Worm (Caenorhabditis elegans) whole organism, young adult: ENCODE data around the gene F10D7.10.

Experiments
- B0019.2 ChIP-seq: fragments of 200-800 bp; sonication (Bioruptor generic); conservative IDR thresholded peaks from 2 replicates; pipeline ENCODE4 v1.3.6; 2022; ENCODE audit warnings: missing genetic modification reagents, missing genetic modification characterization, missing compliant biosample characterization
- F33H1.4 ChIP-seq: fragments of 200-800 bp; sonication (Bioruptor generic); IDR thresholded peaks from 2 replicates; pipeline ENCODE4 v1.3.6; 2022; ENCODE audit warnings: missing genetic modification reagents, missing genetic modification characterization, missing compliant biosample characterization
- F37B4.10 ChIP-seq: fragments of 200-800 bp; sonication (Bioruptor generic); IDR thresholded peaks from 2 replicates; pipeline ENCODE4 v1.3.6; 2022; ENCODE audit warnings: missing genetic modification characterization, missing compliant biosample characterization
- F52B5.7 ChIP-seq: sonication (generic microtip); optimal IDR thresholded peaks from 2 replicates; lab custom pipeline; 2016; ENCODE audit warnings: mild to moderate bottlenecking, missing genetic modification characterization, missing compliant biosample characterization
- K11D2.4 ChIP-seq: fragments of 200-800 bp; sonication (Bioruptor generic); IDR thresholded peaks from 2 replicates; pipeline ENCODE4 v1.3.6; 2022; ENCODE audit warnings: missing genetic modification reagents, missing genetic modification characterization, missing compliant biosample characterization
- Y53F4B.3 ChIP-seq: fragments of 200-800 bp; sonication (Bioruptor generic); IDR thresholded peaks from 2 replicates; pipeline ENCODE4 v1.3.6; 2022; ENCODE audit warnings: missing genetic modification reagents, missing genetic modification characterization, missing compliant biosample characterization
- Y79H2A.3 ChIP-seq: fragments of 200-800 bp; sonication (Bioruptor generic); conservative IDR thresholded peaks from 2 replicates; pipeline ENCODE4 v1.3.6; 2022; ENCODE audit warnings: missing genetic modification reagents, missing genetic modification characterization, missing compliant biosample characterization
- ZK185.1 ChIP-seq: sonication (generic microtip); optimal IDR thresholded peaks from 2 replicates; lab custom pipeline; 2016; ENCODE audit warnings: mild to moderate bottlenecking, missing genetic modification characterization, missing compliant biosample characterization; ENCODE audit not compliant: poor library complexity, severe bottlenecking
- aptf-2 ChIP-seq: fragments of 200-800 bp; sonication (Bioruptor generic); conservative IDR thresholded peaks from 2 replicates; pipeline ENCODE4 v1.3.6; 2022; ENCODE audit warnings: missing genetic modification reagents, missing genetic modification characterization, missing compliant biosample characterization
- aptf-3 ChIP-seq: fragments of 200-800 bp; sonication (Bioruptor generic); IDR thresholded peaks from 2 replicates; pipeline ENCODE4 v1.3.6; 2022; ENCODE audit warnings: missing genetic modification characterization, missing compliant biosample characterization
- atf-7 ChIP-seq: sonication (generic microtip); optimal IDR thresholded peaks from 2 replicates; lab custom pipeline; 2017; ENCODE audit warnings: mild to moderate bottlenecking, missing genetic modification characterization, missing compliant biosample characterization
- bed-1 ChIP-seq: fragments of 200-800 bp; sonication (Bioruptor generic); IDR thresholded peaks from 2 replicates; pipeline ENCODE4 v1.3.6; 2022; ENCODE audit warnings: missing genetic modification reagents, missing genetic modification characterization, missing compliant biosample characterization
- ccch-3 ChIP-seq: fragments of 200-800 bp; sonication (Bioruptor generic); optimal IDR thresholded peaks from 2 replicates; lab custom pipeline; 2018; ENCODE audit warnings: mild to moderate bottlenecking, missing genetic modification characterization, missing compliant biosample characterization
- ceh-58 ChIP-seq: fragments of 200-800 bp; sonication (Bioruptor generic); IDR thresholded peaks from 2 replicates; pipeline ENCODE4 v1.3.6; 2022; ENCODE audit warnings: missing genetic modification characterization, missing compliant biosample characterization
- ceh-79 ChIP-seq: sonication (generic microtip); optimal IDR thresholded peaks from 2 replicates; lab custom pipeline; 2017; ENCODE audit warnings: mild to moderate bottlenecking, missing genetic modification characterization, missing compliant biosample characterization
- ceh-91 ChIP-seq: fragments of 200-800 bp; sonication (Bioruptor generic); IDR thresholded peaks from 2 replicates; pipeline ENCODE4 v1.3.6; 2022; ENCODE audit warnings: missing genetic modification reagents, missing genetic modification characterization, missing compliant biosample characterization
- die-1 ChIP-seq: sonication (generic microtip); optimal IDR thresholded peaks from 2 replicates; lab custom pipeline; 2016; ENCODE audit warnings: missing genotype, mild to moderate bottlenecking, missing genetic modification characterization, missing compliant biosample characterization
- dox-1 ChIP-seq: fragments of 200-800 bp; sonication (Bioruptor generic); IDR thresholded peaks from 2 replicates; pipeline ENCODE4 v1.3.6; 2022; ENCODE audit warnings: missing genetic modification reagents, missing genetic modification characterization, missing compliant biosample characterization
- egrh-3 ChIP-seq: fragments of 200-800 bp; sonication (Bioruptor generic); IDR thresholded peaks from 2 replicates; pipeline ENCODE4 v1.3.6; 2022; ENCODE audit warnings: missing genetic modification reagents, missing genetic modification characterization, missing compliant biosample characterization
- hrde-1 ChIP-seq: sonication (generic microtip); optimal IDR thresholded peaks from 2 replicates; lab custom pipeline; 2016; ENCODE audit warnings: missing genetic modification characterization, mild to moderate bottlenecking, missing compliant biosample characterization, moderate library complexity, missing genotype, missing genetic modification reagents, borderline replicate concordance
- hsf-1 ChIP-seq: fragments of 200-800 bp; sonication (Bioruptor generic); IDR thresholded peaks from 2 replicates; pipeline ENCODE4 v1.3.6; 2022; ENCODE audit warnings: missing genetic modification reagents, missing genetic modification characterization, missing compliant biosample characterization
- let-526 ChIP-seq: fragments of 200-800 bp; sonication (Bioruptor generic); IDR thresholded peaks from 2 replicates; pipeline ENCODE4 v1.3.6; 2022; ENCODE audit warnings: missing genetic modification reagents, missing genetic modification characterization, missing compliant biosample characterization
- let-607 ChIP-seq, 2 experiments: fragments of 200-800 bp in 1 of 2; sonication (Bioruptor generic) in 1 of 2; sonication (generic microtip) in 1 of 2; optimal IDR thresholded peaks; 2 replicates each; lab custom pipeline; 2016 to 2018; ENCODE audit warnings: mild to moderate bottlenecking in 2 of 2, missing compliant biosample characterization in 2 of 2, missing genetic modification characterization in 2 of 2, moderate library complexity in 2 of 2, missing genotype in 1 of 2
- lin-35 ChIP-seq, 3 experiments: fragments of 150-350 bp in 2 of 3; sonication (generic microtip) in 1 of 3; optimal IDR thresholded peaks; 2 replicates each; lab custom pipeline; 2014 to 2018; ENCODE audit warnings: missing biosample characterization in 3 of 3, missing genetic modification characterization in 3 of 3, missing genetic modification reagents in 3 of 3
- lin-54 ChIP-seq: fragments of 200-800 bp; sonication (Bioruptor generic); optimal IDR thresholded peaks from 2 replicates; lab custom pipeline; 2018; ENCODE audit warnings: mild to moderate bottlenecking, missing genetic modification characterization, missing compliant biosample characterization
- lsl-1 ChIP-seq: fragments of 200-800 bp; sonication (Bioruptor generic); optimal IDR thresholded peaks from 2 replicates; lab custom pipeline; 2018; ENCODE audit warnings: mild to moderate bottlenecking, missing genetic modification characterization, moderate library complexity, missing compliant biosample characterization
- mcd-1 ChIP-seq: fragments of 200-800 bp; sonication (Bioruptor generic); IDR thresholded peaks from 2 replicates; pipeline ENCODE4 v1.3.6; 2022; ENCODE audit warnings: missing genetic modification reagents, missing genetic modification characterization, missing compliant biosample characterization
- nfya-2 ChIP-seq: fragments of 200-800 bp; sonication (Bioruptor generic); IDR thresholded peaks from 2 replicates; pipeline ENCODE4 v1.3.6; 2022; ENCODE audit warnings: missing genetic modification reagents, missing genetic modification characterization, missing compliant biosample characterization
- nhr-179 ChIP-seq: sonication (generic microtip); optimal IDR thresholded peaks from 2 replicates; lab custom pipeline; 2016; ENCODE audit warnings: mild to moderate bottlenecking, missing genetic modification characterization, missing compliant biosample characterization
- nhr-27 ChIP-seq: fragments of 200-800 bp; sonication (Bioruptor generic); optimal IDR thresholded peaks from 2 replicates; lab custom pipeline; 2018; ENCODE audit warnings: mild to moderate bottlenecking, missing genetic modification characterization, moderate library complexity, missing compliant biosample characterization
- rpc-1 ChIP-seq, 2 experiments: fragments of 150-350 bp in 1 of 2; sonication (generic microtip) in 1 of 2; optimal IDR thresholded peaks; 2 replicates each; lab custom pipeline; 2014 to 2018; ENCODE audit warnings: missing biosample characterization in 1 of 2, missing genetic modification characterization in 1 of 2, missing genetic modification reagents in 1 of 2, missing genotype in 1 of 2
- sea-2 ChIP-seq: fragments of 200-800 bp; sonication (Bioruptor generic); IDR thresholded peaks from 2 replicates; pipeline ENCODE4 v1.3.6; 2022; ENCODE audit warnings: missing genetic modification characterization, missing compliant biosample characterization
- snpc-3.4 ChIP-seq: sonication (generic microtip); optimal IDR thresholded peaks from 2 replicates; lab custom pipeline; 2017; ENCODE audit warnings: missing genetic modification characterization, mild to moderate bottlenecking, missing compliant biosample characterization, antibody characterized with exemption, moderate library complexity, missing genotype, missing genetic modification reagents
- tlf-1 ChIP-seq: fragments of 200-800 bp; sonication (Bioruptor generic); optimal IDR thresholded peaks from 2 replicates; lab custom pipeline; 2018; ENCODE audit warnings: mild to moderate bottlenecking, missing genetic modification characterization, missing compliant biosample characterization
- unc-62 ChIP-seq: fragments of 150-350 bp; optimal IDR thresholded peaks from 2 replicates; lab custom pipeline; 2014; ENCODE audit warnings: missing biosample characterization, missing genetic modification reagents, missing genetic modification characterization

F10D7.10 gene

DNA sequence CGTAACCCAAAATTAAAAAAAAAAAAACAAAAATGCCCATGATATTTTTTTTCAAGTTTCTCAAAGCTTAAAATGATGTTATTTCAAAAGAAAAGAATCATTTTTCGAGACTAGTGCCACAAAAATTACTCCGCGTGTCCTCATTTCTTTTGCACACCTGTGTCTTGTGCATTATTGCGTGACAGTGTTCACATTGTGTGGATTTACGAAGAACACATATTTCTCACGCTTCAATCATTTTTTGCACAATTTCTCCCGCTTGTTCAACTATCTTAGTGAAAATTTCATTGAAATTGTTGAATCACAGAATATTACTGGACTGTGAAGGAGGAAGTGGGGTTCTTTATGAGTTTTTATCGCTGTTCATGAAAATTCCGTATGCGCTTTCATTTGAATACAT lies 29.3 kb upstream of the F10D7.10 start:
- TF ChIP-seq dox-1 (no peak), let-607 (tag; optimal IDR thresholded peaks at IDR 0.05; lab: Kevin White, UChicago) (peak; percentile 59 to 60)

DNA sequence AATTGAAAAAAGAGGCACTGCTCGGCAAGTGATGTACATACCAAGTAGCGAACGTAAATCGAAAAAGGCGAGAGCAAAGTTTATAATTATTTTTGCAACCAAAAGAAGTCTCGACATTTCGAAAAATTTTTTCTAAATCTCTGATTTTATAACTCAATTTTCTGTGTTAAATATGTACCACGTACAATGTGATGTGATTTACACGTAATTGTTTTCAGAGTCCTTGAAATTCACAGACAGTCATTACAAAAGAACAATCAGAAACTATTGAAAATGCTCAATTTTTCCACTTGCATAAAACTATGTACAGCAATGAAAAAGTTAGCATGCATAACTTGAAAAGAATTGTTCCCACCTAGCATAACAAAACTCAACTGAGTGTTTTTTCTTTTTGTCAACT lies 23.5 kb upstream of the F10D7.10 start:
- no peak for TF ChIP-seq lin-54
- no peak for TF ChIP-seq aptf-2 (GFP tag; lab: Robert Waterston, UW)
- no peak for TF ChIP-seq die-1 (tag; lab: Kevin White, UChicago)
- no peak for TF ChIP-seq lin-35 (GFP tag; optimal IDR thresholded peaks at IDR 0.05; lab: Kevin White, UChicago)
- TF ChIP-seq K11D2.4 (GFP tag; lab: Robert Waterston, UW), result no peak
- no peak for TF ChIP-seq tlf-1 (GFP tag; lab: Kevin White, UChicago)
- TF ChIP-seq ceh-79 (tag; lab: Kevin White, UChicago), result no peak
- no peak for TF ChIP-seq mcd-1 (GFP tag; lab: Robert Waterston, UW)
- TF ChIP-seq Y53F4B.3 (GFP tag; lab: Robert Waterston, UW), result no peak
- TF ChIP-seq ceh-91, result no peak
- TF ChIP-seq snpc-3.4 (tag; lab: Kevin White, UChicago), result no peak
- TF ChIP-seq F33H1.4, result no peak
- TF ChIP-seq bed-1 (GFP tag; lab: Robert Waterston, UW), result no peak
- no peak for TF ChIP-seq unc-62 (GFP tag; lab: Kevin White, UChicago)
- TF ChIP-seq Y79H2A.3 (GFP tag; lab: Robert Waterston, UW), result no peak
- no peak for TF ChIP-seq B0019.2 (GFP tag; lab: Robert Waterston, UW)

DNA sequence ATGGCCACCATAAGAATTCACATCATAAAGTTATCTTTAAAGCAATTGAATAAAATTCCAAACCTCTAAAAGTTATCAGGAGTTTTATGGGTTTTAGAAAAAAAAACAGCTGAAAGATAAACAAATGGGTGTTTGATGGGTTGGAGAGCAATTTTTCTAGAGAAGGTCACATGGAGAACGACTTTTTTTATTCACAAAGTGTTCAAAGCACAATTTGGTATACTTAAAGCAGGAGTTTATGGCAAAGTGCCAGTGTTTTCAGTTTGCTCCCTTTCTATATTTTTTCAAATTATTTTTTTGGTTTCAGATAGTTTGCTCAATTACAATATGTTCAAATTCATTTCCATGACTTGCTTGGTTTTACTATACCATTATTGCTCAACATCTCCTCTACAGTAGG lies 21.7 kb upstream of the F10D7.10 start, which contains the start of gene F11C7.6:
Gene F11C7.6 (plus strand): TSS at position 301 of the 400 bp plus-strand sequence.
- TF ChIP-seq sea-2 (GFP tag; lab: Robert Waterston, UW), result no peak
- TF ChIP-seq aptf-2 (GFP tag; lab: Robert Waterston, UW), result no peak
- no peak for TF ChIP-seq nhr-27 (tag; lab: Kevin White, UChicago)
- no peak for TF ChIP-seq ceh-58 (GFP tag; lab: Robert Waterston, UW)
- TF ChIP-seq ZK185.1 (tag; lab: Kevin White, UChicago), result no peak
- no peak for TF ChIP-seq F52B5.7 (tag; lab: Kevin White, UChicago)
- TF ChIP-seq atf-7 (tag; lab: Kevin White, UChicago), result no peak
- TF ChIP-seq egrh-3 (GFP tag; lab: Robert Waterston, UW), result no peak
- TF ChIP-seq hsf-1 (GFP tag; lab: Robert Waterston, UW), result no peak
- TF ChIP-seq aptf-3 (GFP tag; lab: Robert Waterston, UW), result no peak
- TF ChIP-seq nfya-2 (GFP tag; lab: Robert Waterston, UW), result no peak
- no peak for TF ChIP-seq let-526
- TF ChIP-seq rpc-1 (optimal IDR thresholded peaks at IDR 0.05; lab: Kevin White, UChicago), result no peak
- TF ChIP-seq rpc-1 (tag; optimal IDR thresholded peaks at IDR 0.05; lab: Kevin White, UChicago), result no peak
- TF ChIP-seq ccch-3 (GFP tag; lab: Kevin White, UChicago), result no peak
- no peak for TF ChIP-seq F37B4.10 (GFP tag; lab: Robert Waterston, UW)
- TF ChIP-seq die-1 (tag; lab: Kevin White, UChicago), result no peak
- no peak for TF ChIP-seq hrde-1
- TF ChIP-seq lsl-1 (GFP tag; lab: Kevin White, UChicago), result no peak
- TF ChIP-seq nhr-179, result no peak
